Worm (Caenorhabditis elegans) whole organism, L4 larva: ENCODE measurements around the gene haao-1.

ENCODE experiments used
- F44E2.7 ChIP-seq: fragments of 200-800 bp; sonication (Bioruptor generic); IDR thresholded peaks from 2 replicates; pipeline ENCODE4 v2.1.2; 2022; ENCODE audit warnings: missing genetic modification characterization, missing compliant biosample characterization
- R02D3.7 ChIP-seq: fragments of 150-350 bp; sonication (generic microtip); optimal IDR thresholded peaks from 3 replicates; lab custom pipeline; 2014; ENCODE audit warnings: missing biosample characterization, missing genetic modification characterization
- T26A8.4 ChIP-seq: fragments of 200-800 bp; sonication (Bioruptor generic); IDR thresholded peaks from 2 replicates; pipeline ENCODE4 v1.3.6; 2022; ENCODE audit warnings: missing genetic modification characterization, missing compliant biosample characterization
- Y5F2A.4 ChIP-seq: fragments of 200-800 bp; sonication (Bioruptor generic); optimal IDR thresholded peaks from 2 replicates; lab custom pipeline; 2018; ENCODE audit warnings: mild to moderate bottlenecking, missing genetic modification characterization, missing compliant biosample characterization
- ZK337.2 ChIP-seq: fragments of 200-800 bp; sonication (Bioruptor generic); IDR thresholded peaks from 2 replicates; pipeline ENCODE4 v1.3.6; 2022; ENCODE audit warnings: missing genetic modification reagents, missing genetic modification characterization, missing compliant biosample characterization
- ZK546.5 ChIP-seq, 2 experiments: sonication (generic microtip); optimal IDR thresholded peaks; 2 replicates each; lab custom pipeline; 2017; ENCODE audit warnings: missing biosample characterization in 2 of 2, missing genetic modification characterization in 2 of 2
- ama-1 ChIP-seq: fragments of 150-350 bp; optimal IDR thresholded peaks from 2 replicates; lab custom pipeline; 2014; ENCODE audit warnings: inconsistent platforms, mixed read lengths
- ceh-20 ChIP-seq: fragments of 200-800 bp; sonication (Bioruptor generic); IDR thresholded peaks from 2 replicates; pipeline ENCODE4 v1.3.6; 2022; ENCODE audit warnings: missing genetic modification reagents, missing genetic modification characterization, missing compliant biosample characterization
- ceh-32 ChIP-seq: sonication (generic microtip); optimal IDR thresholded peaks from 2 replicates; lab custom pipeline; 2016; ENCODE audit warnings: mild to moderate bottlenecking, missing genetic modification characterization, missing compliant biosample characterization; ENCODE audit not compliant: poor library complexity
- ceh-44 ChIP-seq: fragments of 200-800 bp; sonication (Bioruptor generic); IDR thresholded peaks from 2 replicates; pipeline ENCODE4 v1.3.6; 2022; ENCODE audit warnings: missing genetic modification reagents, missing genetic modification characterization, missing compliant biosample characterization
- ceh-82 ChIP-seq: sonication (generic microtip); optimal IDR thresholded peaks from 2 replicates; lab custom pipeline; 2017; ENCODE audit warnings: missing biosample characterization, missing genetic modification characterization
- ces-1 ChIP-seq: fragments of 150-350 bp; sonication (generic microtip); optimal IDR thresholded peaks from 4 replicates; lab custom pipeline; 2014; ENCODE audit warnings: missing biosample characterization, missing genetic modification reagents, missing genetic modification characterization
- cey-2 ChIP-seq: sonication (generic microtip); optimal IDR thresholded peaks from 3 replicates; lab custom pipeline; 2017; ENCODE audit warnings: missing genetic modification characterization, mild to moderate bottlenecking, missing compliant biosample characterization, antibody characterized with exemption, borderline replicate concordance; ENCODE audit not compliant: insufficient read depth
- ctbp-1 ChIP-seq: fragments of 200-800 bp; sonication (Bioruptor generic); IDR thresholded peaks from 2 replicates; pipeline ENCODE4 v1.3.6; 2022; ENCODE audit warnings: missing genetic modification reagents, missing genetic modification characterization, missing compliant biosample characterization
- daf-12 ChIP-seq: fragments of 150-350 bp; optimal IDR thresholded peaks from 2 replicates; lab custom pipeline; 2014; ENCODE audit warnings: missing biosample characterization, missing genetic modification reagents, missing genetic modification characterization
- daf-19 ChIP-seq: fragments of 200-800 bp; sonication (Bioruptor generic); conservative IDR thresholded peaks from 2 replicates; pipeline ENCODE4 v1.3.6; 2022; ENCODE audit warnings: missing genetic modification characterization, missing compliant biosample characterization
- daf-8 ChIP-seq: fragments of 200-800 bp; sonication (Bioruptor generic); IDR thresholded peaks from 2 replicates; pipeline ENCODE4 v1.3.6; 2022; ENCODE audit warnings: missing genetic modification characterization, missing compliant biosample characterization
- dmd-6 ChIP-seq: fragments of 200-800 bp; sonication (Bioruptor generic); IDR thresholded peaks from 2 replicates; pipeline ENCODE4 v1.3.6; 2022; ENCODE audit warnings: missing genetic modification reagents, missing genetic modification characterization, missing compliant biosample characterization
- duxl-1 ChIP-seq: sonication (generic microtip); optimal IDR thresholded peaks from 2 replicates; lab custom pipeline; 2016; ENCODE audit warnings: mild to moderate bottlenecking, missing genetic modification characterization, moderate library complexity, missing compliant biosample characterization; ENCODE audit not compliant: poor library complexity
- egl-27 ChIP-seq: sonication (generic microtip); optimal IDR thresholded peaks from 3 replicates; lab custom pipeline; 2017; ENCODE audit warnings: missing biosample characterization, missing genetic modification reagents, missing genetic modification characterization
- hlh-11 ChIP-seq: fragments of 200-800 bp; sonication (Bioruptor generic); optimal IDR thresholded peaks from 2 replicates; lab custom pipeline; 2018; ENCODE audit warnings: mild to moderate bottlenecking, missing genetic modification characterization, missing compliant biosample characterization
- lim-7 ChIP-seq: fragments of 200-800 bp; sonication (Bioruptor generic); IDR thresholded peaks from 2 replicates; pipeline ENCODE4 v1.3.6; 2022; ENCODE audit warnings: missing genetic modification characterization, missing compliant biosample characterization
- lin-1 ChIP-seq: fragments of 200-800 bp; sonication (Bioruptor generic); IDR thresholded peaks from 2 replicates; pipeline ENCODE4 v1.3.6; 2022; ENCODE audit warnings: missing genetic modification reagents, missing genetic modification characterization, missing compliant biosample characterization
- lin-13 ChIP-seq: fragments of 150-350 bp; optimal IDR thresholded peaks from 2 replicates; lab custom pipeline; 2014; ENCODE audit warnings: missing biosample characterization, missing genetic modification reagents, missing genetic modification characterization
- lin-29 ChIP-seq: fragments of 200-800 bp; sonication (Bioruptor generic); IDR thresholded peaks from 2 replicates; pipeline ENCODE4 v1.3.6; 2022; ENCODE audit warnings: missing genetic modification reagents, missing genetic modification characterization, missing compliant biosample characterization
- lin-38 ChIP-seq: fragments of 200-800 bp; sonication (Bioruptor generic); IDR thresholded peaks from 2 replicates; pipeline ENCODE4 v1.3.6; 2022; ENCODE audit warnings: missing genetic modification reagents, missing genetic modification characterization, missing compliant biosample characterization
- lin-39 ChIP-seq: fragments of 150-350 bp; optimal IDR thresholded peaks from 2 replicates; lab custom pipeline; 2014; ENCODE audit warnings: missing biosample characterization, missing genetic modification reagents, missing genetic modification characterization
- lsy-2 ChIP-seq, 2 experiments: fragments of 150-350 bp in 1 of 2; sonication (generic microtip) in 1 of 2; optimal IDR thresholded peaks; 2 replicates each; lab custom pipeline; 2014 to 2017; ENCODE audit warnings: missing biosample characterization in 2 of 2, missing genetic modification characterization in 2 of 2
- madf-5 ChIP-seq, 2 experiments: fragments of 200-800 bp; sonication (Bioruptor generic); IDR thresholded peaks; 2 replicates each; pipeline ENCODE4 v1.3.6; 2022; ENCODE audit warnings: missing compliant biosample characterization in 2 of 2, missing genetic modification characterization in 2 of 2
- mep-1 ChIP-seq: fragments of 150-350 bp; sonication (generic microtip); optimal IDR thresholded peaks from 3 replicates; lab custom pipeline; 2014; ENCODE audit warnings: missing biosample characterization, missing genetic modification characterization
- mes-2 ChIP-seq: sonication (generic microtip); optimal IDR thresholded peaks from 2 replicates; lab custom pipeline; 2016; ENCODE audit warnings: missing genotype, mild to moderate bottlenecking, missing genetic modification characterization, missing compliant biosample characterization; ENCODE audit not compliant: poor library complexity, severe bottlenecking
- mxl-2 ChIP-seq: fragments of 200-800 bp; sonication (Bioruptor generic); conservative IDR thresholded peaks from 2 replicates; pipeline ENCODE4 v1.3.6; 2022; ENCODE audit warnings: missing genetic modification reagents, missing genetic modification characterization, missing compliant biosample characterization
- nhr-10 ChIP-seq: fragments of 150-350 bp; optimal IDR thresholded peaks from 2 replicates; lab custom pipeline; 2014; ENCODE audit warnings: missing biosample characterization, missing genetic modification characterization
- nhr-11 ChIP-seq: fragments of 150-350 bp; optimal IDR thresholded peaks from 2 replicates; lab custom pipeline; 2014; ENCODE audit warnings: missing biosample characterization, missing genetic modification characterization
- nhr-237 ChIP-seq: sonication (generic microtip); optimal IDR thresholded peaks from 2 replicates; lab custom pipeline; 2017; ENCODE audit warnings: missing biosample characterization, missing genetic modification characterization
- nhr-25 ChIP-seq: sonication (generic microtip); optimal IDR thresholded peaks from 2 replicates; lab custom pipeline; 2017; ENCODE audit warnings: missing genetic modification characterization, mild to moderate bottlenecking, missing compliant biosample characterization, antibody characterized with exemption, moderate library complexity, borderline replicate concordance; ENCODE audit not compliant: insufficient read depth
- nhr-28 ChIP-seq: fragments of 150-350 bp; optimal IDR thresholded peaks from 2 replicates; lab custom pipeline; 2014; ENCODE audit warnings: missing biosample characterization, missing genetic modification characterization
- nhr-48 ChIP-seq: sonication (generic microtip); optimal IDR thresholded peaks from 2 replicates; lab custom pipeline; 2016; ENCODE audit warnings: mild to moderate bottlenecking, missing genetic modification characterization, missing compliant biosample characterization
- nhr-6 ChIP-seq: fragments of 150-350 bp; optimal IDR thresholded peaks from 2 replicates; lab custom pipeline; 2014; ENCODE audit warnings: missing biosample characterization, missing genetic modification characterization
- nhr-76 ChIP-seq: fragments of 150-350 bp; optimal IDR thresholded peaks from 2 replicates; lab custom pipeline; 2014; ENCODE audit warnings: missing biosample characterization, missing genetic modification characterization
- nhr-77 ChIP-seq: fragments of 150-350 bp; optimal IDR thresholded peaks from 2 replicates; lab custom pipeline; 2014; ENCODE audit warnings: missing biosample characterization, missing genetic modification characterization
- saeg-2 ChIP-seq: fragments of 200-800 bp; sonication (Bioruptor generic); IDR thresholded peaks from 2 replicates; pipeline ENCODE4 v1.3.6; 2022; ENCODE audit warnings: missing genetic modification reagents, missing genetic modification characterization, missing compliant biosample characterization
- sdz-12 ChIP-seq: fragments of 200-800 bp; sonication (Bioruptor generic); optimal IDR thresholded peaks from 2 replicates; lab custom pipeline; 2018; ENCODE audit warnings: mild to moderate bottlenecking, missing genetic modification characterization, missing compliant biosample characterization
- set-16 ChIP-seq: fragments of 200-800 bp; sonication (Bioruptor generic); IDR thresholded peaks from 2 replicates; pipeline ENCODE4 v1.3.6; 2022; ENCODE audit warnings: missing genetic modification reagents, missing genetic modification characterization, missing compliant biosample characterization
- skn-1 ChIP-seq: fragments of 150-350 bp; optimal IDR thresholded peaks from 2 replicates; lab custom pipeline; 2014; ENCODE audit warnings: missing biosample characterization, missing genetic modification characterization
- snpc-4 ChIP-seq: fragments of 150-350 bp; optimal IDR thresholded peaks from 2 replicates; lab custom pipeline; 2014; ENCODE audit warnings: missing biosample characterization, missing genetic modification characterization
- spr-3 ChIP-seq: fragments of 200-800 bp; sonication (Bioruptor generic); optimal IDR thresholded peaks from 2 replicates; lab custom pipeline; 2018; ENCODE audit warnings: mild to moderate bottlenecking, missing genetic modification characterization, missing compliant biosample characterization
- tag-97 ChIP-seq: fragments of 200-800 bp; sonication (Bioruptor generic); IDR thresholded peaks from 2 replicates; pipeline ENCODE4 v1.3.6; 2022; ENCODE audit warnings: missing genetic modification characterization, missing compliant biosample characterization
- unc-39 ChIP-seq: sonication (generic microtip); optimal IDR thresholded peaks from 2 replicates; lab custom pipeline; 2017; ENCODE audit warnings: missing biosample characterization, missing genetic modification characterization
- zfp-2 ChIP-seq: sonication (generic microtip); optimal IDR thresholded peaks from 2 replicates; lab custom pipeline; 2016; ENCODE audit warnings: mild to moderate bottlenecking, missing genetic modification characterization, missing compliant biosample characterization
- ztf-11 ChIP-seq: fragments of 150-350 bp; optimal IDR thresholded peaks from 2 replicates; lab custom pipeline; 2014; ENCODE audit warnings: missing biosample characterization, missing genetic modification characterization
- ztf-7 ChIP-seq: fragments of 150-350 bp; optimal IDR thresholded peaks from 2 replicates; lab custom pipeline; 2014; ENCODE audit warnings: missing biosample characterization, missing genetic modification characterization

The haao-1 gene

ce11 chrV:9516280-9516679 lies 11.6 kb downstream of the haao-1 start (continued):
- no peak for TF ChIP-seq ctbp-1 (GFP tag; lab: Robert Waterston, UW)
- TF ChIP-seq T26A8.4 (GFP tag; lab: Robert Waterston, UW), result no peak
- no peak for TF ChIP-seq saeg-2 (GFP tag; lab: Robert Waterston, UW)
- TF ChIP-seq lin-39 (tag; lab: Kevin White, UChicago), result no peak
- no peak for TF ChIP-seq Y5F2A.4 (GFP tag; lab: Kevin White, UChicago)
- TF ChIP-seq nhr-237, result no peak
- TF ChIP-seq ama-1 (lab: Kevin White, UChicago), result no peak
- no peak for TF ChIP-seq mes-2 (tag; lab: Kevin White, UChicago)
- TF ChIP-seq lin-38, result no peak
- no peak for TF ChIP-seq skn-1
- TF ChIP-seq ceh-32, result no peak
- TF ChIP-seq ZK337.2 (GFP tag; lab: Robert Waterston, UW), result no peak
- TF ChIP-seq sdz-12 (GFP tag; lab: Kevin White, UChicago), result no peak
- TF ChIP-seq zfp-2 (tag; lab: Kevin White, UChicago), result no peak
- no peak for TF ChIP-seq lin-29 (GFP tag; lab: Robert Waterston, UW)
- TF ChIP-seq duxl-1 (tag; lab: Kevin White, UChicago), result no peak
- no peak for TF ChIP-seq mxl-2 (GFP tag; lab: Robert Waterston, UW)
- no peak for TF ChIP-seq F44E2.7 (GFP tag; lab: Robert Waterston, UW)
- TF ChIP-seq ceh-82 (tag; lab: Kevin White, UChicago), result no peak
- no peak for TF ChIP-seq egl-27
- TF ChIP-seq R02D3.7 (tag; lab: Kevin White, UChicago), result no peak
- no peak for TF ChIP-seq tag-97 (GFP tag; lab: Robert Waterston, UW)
- TF ChIP-seq daf-19 (GFP tag; lab: Robert Waterston, UW), result no peak
- TF ChIP-seq madf-5 (GFP tag; IDR thresholded peaks at IDR 0.05; lab: Robert Waterston, UW), result no peak
- TF ChIP-seq lin-13, result no peak
- peak; percentile 49 for TF ChIP-seq nhr-48 (tag; lab: Kevin White, UChicago)
- TF ChIP-seq nhr-77, result peak; percentile 34
- no peak for TF ChIP-seq set-16 (GFP tag; lab: Robert Waterston, UW)
- TF ChIP-seq mep-1 (tag; lab: Kevin White, UChicago), result peak; percentile 42
- no peak for TF ChIP-seq daf-8 (GFP tag; lab: Robert Waterston, UW)
- no peak for TF ChIP-seq nhr-11
- no peak for TF ChIP-seq ceh-44 (GFP tag; lab: Robert Waterston, UW)
- no peak for TF ChIP-seq lim-7
- no peak for TF ChIP-seq ztf-11
- TF ChIP-seq nhr-25 (tag; lab: Kevin White, UChicago), result peak; percentile 46
- peak; percentile 84 for TF ChIP-seq dmd-6 (GFP tag; lab: Robert Waterston, UW)
- no peak for TF ChIP-seq nhr-10 (tag; lab: Kevin White, UChicago)
- peak; percentile 69; the same call in 1 of the 2 replicates for TF ChIP-seq ceh-20 (GFP tag; lab: Robert Waterston, UW)
- TF ChIP-seq ces-1, result no peak
- no peak for TF ChIP-seq spr-3
- no peak for TF ChIP-seq ztf-7 (tag; lab: Kevin White, UChicago)
- TF ChIP-seq ZK546.5 (tag; optimal IDR thresholded peaks at IDR 0.05; lab: Kevin White, UChicago), result no peak
- TF ChIP-seq unc-39 (tag; lab: Kevin White, UChicago), result no peak
- no peak for TF ChIP-seq cey-2
- TF ChIP-seq lsy-2 (tag; optimal IDR thresholded peaks at IDR 0.05; lab: Kevin White, UChicago), result peak in 1 of 2 experiments; percentile 52
- peak; percentile 12 for TF ChIP-seq nhr-76 (tag; lab: Kevin White, UChicago)
- no peak for TF ChIP-seq snpc-4 (tag; lab: Kevin White, UChicago)
- TF ChIP-seq nhr-28 (tag; lab: Kevin White, UChicago), result peak; percentile 97
- peak; percentile 46 for TF ChIP-seq nhr-6 (tag; lab: Kevin White, UChicago)
- TF ChIP-seq daf-12 (tag; lab: Kevin White, UChicago), result no peak
- no peak for TF ChIP-seq lin-1
- peak; percentile 64 for TF ChIP-seq hlh-11
